Worm (Caenorhabditis elegans) whole organism, late embryonic: ENCODE results near the gene K07H8.9.

ENCODE experiments used
- F13H6.1 ChIP-seq: sonication (generic microtip); optimal IDR thresholded peaks from 2 replicates; lab custom pipeline; 2016; ENCODE audit warnings: missing genetic modification characterization, missing compliant biosample characterization
- dve-1 ChIP-seq: sonication (generic microtip); optimal IDR thresholded peaks from 2 replicates; lab custom pipeline; 2017; ENCODE audit warnings: antibody characterized with exemption, mild to moderate bottlenecking, missing genetic modification characterization, missing compliant biosample characterization

DNA sequence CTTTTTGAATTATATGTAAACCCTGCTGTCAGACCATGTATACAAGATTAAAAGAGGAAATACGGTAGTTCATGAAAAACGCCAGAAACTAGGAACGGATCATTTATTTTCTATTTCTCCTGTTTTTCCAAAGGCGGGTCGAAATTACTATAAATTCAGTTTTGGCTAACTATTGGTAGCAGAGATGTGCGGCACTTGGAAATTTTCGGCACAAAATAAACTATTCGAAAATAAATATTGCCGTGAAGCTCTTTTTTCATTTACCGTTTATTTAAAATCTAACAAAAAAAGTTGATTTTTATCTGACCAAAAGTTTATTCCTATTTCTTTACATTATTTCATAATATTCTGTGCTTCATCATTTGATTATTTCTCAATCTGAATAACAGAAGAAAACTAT is 42.2 kb downstream of the K07H8.9 start, which contains the start of gene T09A12.1:
- TF ChIP-seq F13H6.1 (tag; lab: Kevin White, UChicago) (no peak), dve-1 (tag; lab: Kevin White, UChicago) (no peak)
